Worm (Caenorhabditis elegans) whole organism, L4/young adult: ENCODE data around the gene srd-7.

Experiments
- W03F9.2 ChIP-seq: fragments of 150-350 bp; optimal IDR thresholded peaks from 2 replicates; lab custom pipeline; 2014; ENCODE audit warnings: missing biosample characterization, missing genetic modification characterization
- him-1 ChIP-seq: sonication (generic microtip); optimal IDR thresholded peaks from 2 replicates; lab custom pipeline; 2016; ENCODE audit warnings: missing genotype, missing genetic modification reagents, missing genetic modification characterization, missing compliant biosample characterization

- TF ChIP-seq W03F9.2 (tag; lab: Kevin White, UChicago) (no peak), him-1 (no peak)
These were observed 7.3 kb downstream of the srd-7 start for ce11 chrIV:10779328-10779727.
